Worm (Caenorhabditis elegans) whole organism, mixed stage, embryonic: Measurements from ENCODE around the gene C17B7.10.

Experiments
- M03D4.4 ChIP-seq: sonication (generic microtip); optimal IDR thresholded peaks from 2 replicates; lab custom pipeline; 2017; ENCODE audit warnings: mild to moderate bottlenecking, missing genetic modification characterization, missing compliant biosample characterization
- bed-3 ChIP-seq: fragments of 200-800 bp; sonication (Bioruptor generic); optimal IDR thresholded peaks from 3 replicates; lab custom pipeline; 2018; ENCODE audit warnings: mild to moderate bottlenecking, missing genetic modification characterization, moderate library complexity, missing compliant biosample characterization
- blmp-1 ChIP-seq: fragments of 150-350 bp; optimal IDR thresholded peaks from 2 replicates; lab custom pipeline; 2014; ENCODE audit warnings: missing biosample characterization, missing genetic modification characterization
- ceh-39 ChIP-seq: fragments of 150-350 bp; optimal IDR thresholded peaks from 2 replicates; lab custom pipeline; 2014; ENCODE audit warnings: missing biosample characterization, missing genetic modification characterization
- ceh-43 ChIP-seq: fragments of 200-800 bp; sonication (Bioruptor generic); optimal IDR thresholded peaks from 2 replicates; lab custom pipeline; 2018; ENCODE audit warnings: mild to moderate bottlenecking, missing genetic modification characterization, moderate library complexity, missing compliant biosample characterization
- ceh-83 ChIP-seq: fragments of 200-800 bp; sonication (Bioruptor generic); optimal IDR thresholded peaks from 2 replicates; lab custom pipeline; 2018; ENCODE audit warnings: mild to moderate bottlenecking, missing genetic modification characterization, missing compliant biosample characterization
- ces-1 ChIP-seq: fragments of 150-350 bp; optimal IDR thresholded peaks from 2 replicates; lab custom pipeline; 2014; ENCODE audit warnings: missing biosample characterization, missing genetic modification reagents, missing genetic modification characterization
- cnd-1 ChIP-seq: fragments of 200-800 bp; sonication (Bioruptor generic); optimal IDR thresholded peaks from 2 replicates; lab custom pipeline; 2018; ENCODE audit warnings: mild to moderate bottlenecking, missing genetic modification characterization, missing compliant biosample characterization
- drap-1 ChIP-seq: fragments of 200-800 bp; sonication (Bioruptor generic); optimal IDR thresholded peaks from 3 replicates; lab custom pipeline; 2018; ENCODE audit warnings: mild to moderate bottlenecking, missing genetic modification characterization, missing compliant biosample characterization
- elt-1 ChIP-seq: sonication (generic microtip); optimal IDR thresholded peaks from 2 replicates; lab custom pipeline; 2017; ENCODE audit warnings: missing genetic modification characterization, mild to moderate bottlenecking, missing compliant biosample characterization, antibody characterized with exemption, moderate library complexity, borderline replicate concordance; ENCODE audit not compliant: insufficient read depth
- elt-3 ChIP-seq: fragments of 150-350 bp; optimal IDR thresholded peaks from 2 replicates; lab custom pipeline; 2014; ENCODE audit warnings: missing biosample characterization, missing genetic modification characterization
- flh-1 ChIP-seq: fragments of 200-800 bp; sonication (Bioruptor generic); optimal IDR thresholded peaks from 2 replicates; lab custom pipeline; 2018; ENCODE audit warnings: mild to moderate bottlenecking, missing genetic modification characterization, moderate library complexity, missing compliant biosample characterization
- ham-2 ChIP-seq: fragments of 200-800 bp; sonication (Bioruptor generic); optimal IDR thresholded peaks from 2 replicates; lab custom pipeline; 2018; ENCODE audit warnings: mild to moderate bottlenecking, missing genetic modification characterization, missing compliant biosample characterization
- hlh-1 ChIP-seq: fragments of 150-350 bp; optimal IDR thresholded peaks from 2 replicates; lab custom pipeline; 2014; ENCODE audit warnings: missing biosample characterization, missing genetic modification reagents, missing genetic modification characterization
- lin-13 ChIP-seq: fragments of 150-350 bp; optimal IDR thresholded peaks from 2 replicates; lab custom pipeline; 2014; ENCODE audit warnings: missing biosample characterization, missing genetic modification characterization
- lin-32 ChIP-seq: fragments of 200-800 bp; sonication (Bioruptor generic); optimal IDR thresholded peaks from 2 replicates; lab custom pipeline; 2018; ENCODE audit warnings: mild to moderate bottlenecking, missing genetic modification characterization, missing compliant biosample characterization
- lsy-2 ChIP-seq: fragments of 150-350 bp; optimal IDR thresholded peaks from 2 replicates; lab custom pipeline; 2014; ENCODE audit warnings: missing biosample characterization, missing genetic modification characterization
- mep-1 ChIP-seq: fragments of 150-350 bp; optimal IDR thresholded peaks from 2 replicates; lab custom pipeline; 2017; ENCODE audit warnings: missing biosample characterization, missing genetic modification reagents, missing genetic modification characterization, inconsistent platforms
- mls-2 ChIP-seq: sonication (generic microtip); optimal IDR thresholded peaks from 2 replicates; lab custom pipeline; 2016; ENCODE audit warnings: mild to moderate bottlenecking, missing genetic modification characterization, moderate library complexity, missing compliant biosample characterization
- nhr-12 ChIP-seq: fragments of 150-350 bp; optimal IDR thresholded peaks from 2 replicates; lab custom pipeline; 2014; ENCODE audit warnings: missing biosample characterization, missing genetic modification characterization
- nhr-2 ChIP-seq: fragments of 150-350 bp; optimal IDR thresholded peaks from 2 replicates; lab custom pipeline; 2014; ENCODE audit warnings: missing biosample characterization, missing genetic modification characterization
- nhr-237 ChIP-seq: fragments of 150-350 bp; optimal IDR thresholded peaks from 2 replicates; lab custom pipeline; 2014; ENCODE audit warnings: missing biosample characterization, missing genetic modification characterization
- nhr-28 ChIP-seq: fragments of 150-350 bp; optimal IDR thresholded peaks from 2 replicates; lab custom pipeline; 2014; ENCODE audit warnings: missing biosample characterization, missing genetic modification characterization
- nhr-76 ChIP-seq: sonication (generic microtip); optimal IDR thresholded peaks from 2 replicates; lab custom pipeline; 2017; ENCODE audit warnings: missing biosample characterization, missing genetic modification characterization
- pha-4 ChIP-seq: fragments of 150-350 bp; optimal IDR thresholded peaks from 2 replicates; lab custom pipeline; 2018; ENCODE audit warnings: missing biosample characterization, missing genetic modification reagents, missing genetic modification characterization
- sem-2 ChIP-seq: fragments of 200-800 bp; sonication (Bioruptor generic); optimal IDR thresholded peaks from 2 replicates; lab custom pipeline; 2018; ENCODE audit warnings: mild to moderate bottlenecking, missing genetic modification characterization, missing compliant biosample characterization
- snpc-4 ChIP-seq: fragments of 150-350 bp; optimal IDR thresholded peaks from 2 replicates; lab custom pipeline; 2014; ENCODE audit warnings: missing biosample characterization, missing genetic modification characterization
- sptf-1 ChIP-seq: sonication (generic microtip); optimal IDR thresholded peaks from 2 replicates; lab custom pipeline; 2017; ENCODE audit warnings: mild to moderate bottlenecking, missing genetic modification characterization, moderate library complexity, missing compliant biosample characterization
- tbx-8 ChIP-seq: fragments of 200-800 bp; sonication (Bioruptor generic); optimal IDR thresholded peaks from 2 replicates; lab custom pipeline; 2018; ENCODE audit warnings: mild to moderate bottlenecking, missing genetic modification characterization, moderate library complexity, missing compliant biosample characterization
- unc-120 ChIP-seq: sonication (generic microtip); optimal IDR thresholded peaks from 2 replicates; lab custom pipeline; 2017; ENCODE audit warnings: missing genetic modification characterization, missing compliant biosample characterization; ENCODE audit not compliant: poor library complexity, severe bottlenecking
- unc-39 ChIP-seq: fragments of 150-350 bp; optimal IDR thresholded peaks from 2 replicates; lab custom pipeline; 2014; ENCODE audit warnings: missing biosample characterization, missing genetic modification characterization
- unc-62 ChIP-seq: fragments of 150-350 bp; optimal IDR thresholded peaks from 2 replicates; lab custom pipeline; 2014; ENCODE audit warnings: missing biosample characterization, missing genetic modification reagents, missing genetic modification characterization
- zip-8 ChIP-seq: fragments of 150-350 bp; optimal IDR thresholded peaks from 2 replicates; lab custom pipeline; 2014; ENCODE audit warnings: missing biosample characterization, missing genetic modification characterization
- ztf-11 ChIP-seq: fragments of 150-350 bp; optimal IDR thresholded peaks from 2 replicates; lab custom pipeline; 2014; ENCODE audit warnings: missing biosample characterization, missing genetic modification characterization

C17B7.10 gene

DNA sequence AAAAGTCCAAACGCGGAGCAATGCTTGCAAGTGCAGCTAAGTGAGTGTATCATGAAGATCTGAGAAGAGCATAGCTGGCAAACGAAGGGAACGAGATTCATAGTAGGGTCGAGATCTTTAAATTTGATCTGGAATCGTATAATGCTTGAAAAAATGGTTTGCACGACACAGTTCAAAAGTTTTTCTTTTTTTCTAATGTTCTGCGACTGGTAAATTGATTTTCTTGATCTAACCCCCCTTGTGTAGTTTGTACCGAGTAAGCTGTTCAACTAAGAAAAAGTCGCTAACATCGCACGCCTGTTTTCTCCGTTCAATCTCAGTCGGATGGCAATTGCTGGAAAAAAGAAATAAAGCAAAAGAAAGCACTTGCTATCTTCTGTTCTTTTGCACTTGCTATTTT is 21.4 kb downstream of the C17B7.10 start, which contains the start of gene C17B7.14:
Gene C17B7.14 (minus strand): TSS at position 101 of the 400 bp plus-strand sequence.
- no peak for TF ChIP-seq lin-32 (GFP tag; lab: Kevin White, UChicago)
- no peak for TF ChIP-seq mls-2 (tag; lab: Kevin White, UChicago)
- TF ChIP-seq nhr-76, result no peak
- TF ChIP-seq zip-8 (tag; lab: Kevin White, UChicago), result no peak
- TF ChIP-seq mep-1 (tag; lab: Kevin White, UChicago), result no peak
- no peak for TF ChIP-seq lsy-2 (tag; lab: Kevin White, UChicago)
- TF ChIP-seq drap-1 (GFP tag; lab: Kevin White, UChicago), result no peak
- no peak for TF ChIP-seq elt-3 (tag; lab: Kevin White, UChicago)
- TF ChIP-seq unc-62, result no peak
- TF ChIP-seq unc-39 (tag; lab: Kevin White, UChicago), result no peak
- TF ChIP-seq M03D4.4, result no peak
- TF ChIP-seq sem-2 (GFP tag; lab: Kevin White, UChicago), result no peak
- TF ChIP-seq flh-1 (GFP tag; lab: Kevin White, UChicago), result no peak
- no peak for TF ChIP-seq nhr-237 (tag; lab: Kevin White, UChicago)
- no peak for TF ChIP-seq ceh-83 (GFP tag; lab: Kevin White, UChicago)
- no peak for TF ChIP-seq pha-4
- TF ChIP-seq unc-120 (tag; lab: Kevin White, UChicago), result no peak
- TF ChIP-seq ceh-43 (GFP tag; lab: Kevin White, UChicago), result no peak
- TF ChIP-seq ham-2 (GFP tag; lab: Kevin White, UChicago), result no peak

DNA sequence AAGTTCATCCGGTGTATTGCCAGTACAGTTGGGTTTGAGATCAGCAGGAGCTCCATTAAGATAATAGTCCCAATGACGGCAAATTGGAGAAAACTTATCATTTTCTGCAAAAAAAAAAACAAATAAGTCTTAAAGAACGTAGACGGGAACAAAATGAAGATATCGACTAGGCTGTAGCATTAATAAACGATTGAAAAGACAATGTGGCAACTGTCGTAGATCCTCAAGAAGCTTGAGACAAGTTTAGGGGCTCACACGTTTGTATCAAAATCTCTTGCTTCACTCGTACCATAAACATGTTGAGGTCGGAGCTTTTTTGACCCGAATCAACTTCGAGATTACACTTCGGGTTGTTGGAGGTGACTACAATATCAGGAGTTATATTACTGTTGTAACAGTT is 21.8 kb downstream of the C17B7.10 start, which contains the start of gene F35F10.14:
Gene F35F10.14 (minus strand): TSS at position 101 of the 400 bp plus-strand sequence.
- TF ChIP-seq pha-4, result no peak
- no peak for TF ChIP-seq nhr-2 (tag; lab: Kevin White, UChicago)
- TF ChIP-seq M03D4.4, result no peak
- TF ChIP-seq hlh-1 (tag; lab: Kevin White, UChicago), result no peak
- TF ChIP-seq unc-62, result no peak
- no peak for TF ChIP-seq sem-2 (GFP tag; lab: Kevin White, UChicago)
- TF ChIP-seq ces-1 (GFP tag; lab: Kevin White, UChicago), result no peak
- no peak for TF ChIP-seq ztf-11 (tag; lab: Kevin White, UChicago)
- no peak for TF ChIP-seq sptf-1 (tag; lab: Kevin White, UChicago)
- no peak for TF ChIP-seq zip-8 (tag; lab: Kevin White, UChicago)
- TF ChIP-seq mls-2 (tag; lab: Kevin White, UChicago), result no peak
- TF ChIP-seq elt-3 (tag; lab: Kevin White, UChicago), result no peak
- TF ChIP-seq tbx-8 (GFP tag; lab: Kevin White, UChicago), result no peak
- TF ChIP-seq ceh-83 (GFP tag; lab: Kevin White, UChicago), result no peak

DNA sequence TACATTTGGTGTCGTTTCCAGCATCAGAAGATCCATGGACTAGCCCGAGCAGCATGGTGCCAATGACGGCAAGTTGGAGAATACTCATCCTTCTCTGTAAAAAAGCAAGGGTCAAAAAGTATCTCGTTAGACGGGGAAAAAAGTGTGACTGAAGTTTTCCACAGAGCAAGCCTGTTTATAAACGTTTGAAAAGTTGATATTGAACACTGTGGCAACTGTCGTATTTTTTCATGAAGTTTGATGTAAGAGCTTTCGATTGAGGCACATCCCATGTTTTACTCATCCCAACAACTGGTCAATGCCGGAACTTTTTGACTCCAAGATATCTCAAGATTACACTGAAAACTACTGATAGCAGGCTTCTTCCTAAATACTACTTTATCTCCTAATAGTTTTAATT is 22.8 kb downstream of the C17B7.10 start, which contains the start of gene F35F10.13:
Gene F35F10.13 (minus strand): TSS at position 101 of the 400 bp plus-strand sequence.
- no peak for TF ChIP-seq M03D4.4
- TF ChIP-seq lsy-2 (tag; lab: Kevin White, UChicago), result no peak
- no peak for TF ChIP-seq unc-120 (tag; lab: Kevin White, UChicago)

DNA sequence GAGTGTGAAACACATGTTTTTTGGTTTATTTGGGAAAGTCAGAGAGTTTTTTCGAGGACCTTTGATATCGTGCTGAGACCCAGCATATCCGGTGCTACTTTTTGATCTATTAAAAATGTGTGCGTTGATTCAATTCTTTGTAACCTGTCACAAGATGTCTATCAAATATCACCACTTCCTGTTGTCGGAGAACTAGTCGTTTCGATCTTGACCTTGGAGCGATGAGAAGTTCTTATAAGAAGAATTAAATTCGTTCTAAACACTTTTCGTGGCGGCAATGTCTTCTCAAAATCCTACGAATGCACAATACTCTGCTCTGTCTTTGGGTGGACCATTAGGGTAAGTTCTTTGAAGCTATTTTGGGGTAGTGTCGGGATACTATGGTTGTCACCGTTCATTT is 25.7 kb downstream of the C17B7.10 start, which contains the start of gene F35F10.1:
Gene F35F10.1 (plus strand): TSS at position 200 of the 400 bp plus-strand sequence.
- no peak for TF ChIP-seq pha-4
- no peak for TF ChIP-seq bed-3
- no peak for TF ChIP-seq blmp-1 (tag; lab: Kevin White, UChicago)
- TF ChIP-seq lin-32 (GFP tag; lab: Kevin White, UChicago), result no peak
- TF ChIP-seq nhr-12 (tag; lab: Kevin White, UChicago), result no peak
- no peak for TF ChIP-seq cnd-1 (tag; lab: Kevin White, UChicago)
- TF ChIP-seq lsy-2 (tag; lab: Kevin White, UChicago), result no peak
- no peak for TF ChIP-seq nhr-28 (tag; lab: Kevin White, UChicago)
- TF ChIP-seq zip-8 (tag; lab: Kevin White, UChicago), result no peak
- TF ChIP-seq nhr-2 (tag; lab: Kevin White, UChicago), result no peak
- no peak for TF ChIP-seq tbx-8 (GFP tag; lab: Kevin White, UChicago)
- no peak for TF ChIP-seq ceh-43 (GFP tag; lab: Kevin White, UChicago)
- TF ChIP-seq lin-13 (tag; lab: Kevin White, UChicago), result no peak
- TF ChIP-seq elt-1 (tag; lab: Kevin White, UChicago), result no peak
- TF ChIP-seq sptf-1 (tag; lab: Kevin White, UChicago), result no peak
- TF ChIP-seq snpc-4 (tag; lab: Kevin White, UChicago), result no peak
- no peak for TF ChIP-seq nhr-76
- no peak for TF ChIP-seq ceh-39 (tag; lab: Kevin White, UChicago)
- no peak for TF ChIP-seq M03D4.4
